Worm (Caenorhabditis elegans) whole organism, young adult: ENCODE data around the gene Y65A5A.2.
A peak's percentile ranks its signal among the peaks of the same experiment; 100 is the strongest.

ENCODE experiments used
- D2030.7 ChIP-seq: fragments of 200-800 bp; sonication (Bioruptor generic); IDR thresholded peaks from 2 replicates; pipeline ENCODE4 v1.3.6; 2022; ENCODE audit warnings: missing genetic modification reagents, missing genetic modification characterization, missing compliant biosample characterization
- F10E7.11 ChIP-seq: sonication (generic microtip); optimal IDR thresholded peaks from 2 replicates; lab custom pipeline; 2017; ENCODE audit warnings: mild to moderate bottlenecking, missing genetic modification characterization, moderate library complexity, missing compliant biosample characterization
- F33H1.4 ChIP-seq: fragments of 200-800 bp; sonication (Bioruptor generic); IDR thresholded peaks from 2 replicates; pipeline ENCODE4 v1.3.6; 2022; ENCODE audit warnings: missing genetic modification reagents, missing genetic modification characterization, missing compliant biosample characterization
- F39B2.1 ChIP-seq: fragments of 200-800 bp; sonication (Bioruptor generic); IDR thresholded peaks from 2 replicates; pipeline ENCODE4 v1.3.6; 2022; ENCODE audit warnings: missing genetic modification reagents, missing genetic modification characterization, missing compliant biosample characterization
- F49E8.2 ChIP-seq: sonication (generic microtip); optimal IDR thresholded peaks from 3 replicates; lab custom pipeline; 2017; ENCODE audit warnings: missing genetic modification characterization, mild to moderate bottlenecking, missing compliant biosample characterization, antibody characterized with exemption, moderate library complexity; ENCODE audit not compliant: insufficient read depth
- T07F8.4 ChIP-seq: sonication (generic microtip); optimal IDR thresholded peaks from 2 replicates; lab custom pipeline; 2016; ENCODE audit warnings: mild to moderate bottlenecking, missing genetic modification characterization, moderate library complexity, missing compliant biosample characterization
- Y53G8AR.9 ChIP-seq: fragments of 200-800 bp; sonication (Bioruptor generic); conservative IDR thresholded peaks from 2 replicates; pipeline ENCODE4 v1.3.6; 2022; ENCODE audit warnings: missing genetic modification reagents, missing genetic modification characterization, missing compliant biosample characterization
- Y79H2A.3 ChIP-seq: fragments of 200-800 bp; sonication (Bioruptor generic); conservative IDR thresholded peaks from 2 replicates; pipeline ENCODE4 v1.3.6; 2022; ENCODE audit warnings: missing genetic modification reagents, missing genetic modification characterization, missing compliant biosample characterization
- Y95B8A.8 ChIP-seq: fragments of 200-800 bp; sonication (Bioruptor generic); IDR thresholded peaks from 2 replicates; pipeline ENCODE4 v1.3.6; 2022; ENCODE audit warnings: missing genetic modification reagents, missing genetic modification characterization, missing compliant biosample characterization
- athp-1 ChIP-seq: sonication (generic microtip); optimal IDR thresholded peaks from 2 replicates; lab custom pipeline; 2017; ENCODE audit warnings: mild to moderate bottlenecking, missing genetic modification characterization, missing compliant biosample characterization
- attf-3 ChIP-seq: fragments of 200-800 bp; sonication (Bioruptor generic); conservative IDR thresholded peaks from 2 replicates; pipeline ENCODE4 v1.3.6; 2022; ENCODE audit warnings: missing genetic modification reagents, missing genetic modification characterization, missing compliant biosample characterization
- bed-1 ChIP-seq: fragments of 200-800 bp; sonication (Bioruptor generic); IDR thresholded peaks from 2 replicates; pipeline ENCODE4 v1.3.6; 2022; ENCODE audit warnings: missing genetic modification reagents, missing genetic modification characterization, missing compliant biosample characterization
- cebp-2 ChIP-seq: fragments of 200-800 bp; sonication (Bioruptor generic); IDR thresholded peaks from 2 replicates; pipeline ENCODE4 v1.3.6; 2022; ENCODE audit warnings: missing genetic modification characterization, missing compliant biosample characterization
- ceh-100 ChIP-seq: fragments of 200-800 bp; sonication (Bioruptor generic); IDR thresholded peaks from 2 replicates; pipeline ENCODE4 v1.3.6; 2022; ENCODE audit warnings: missing genetic modification reagents, missing genetic modification characterization, missing compliant biosample characterization
- ceh-27 ChIP-seq: fragments of 200-800 bp; sonication (Bioruptor generic); optimal IDR thresholded peaks from 2 replicates; lab custom pipeline; 2018; ENCODE audit warnings: mild to moderate bottlenecking, missing genetic modification characterization, moderate library complexity, missing compliant biosample characterization
- ceh-40 ChIP-seq: fragments of 200-800 bp; sonication (Bioruptor generic); IDR thresholded peaks from 2 replicates; pipeline ENCODE4 v1.3.6; 2022; ENCODE audit warnings: missing genetic modification characterization, missing compliant biosample characterization
- ceh-58 ChIP-seq: fragments of 200-800 bp; sonication (Bioruptor generic); IDR thresholded peaks from 2 replicates; pipeline ENCODE4 v1.3.6; 2022; ENCODE audit warnings: missing genetic modification characterization, missing compliant biosample characterization
- dpff-1 ChIP-seq: sonication (generic microtip); optimal IDR thresholded peaks from 2 replicates; lab custom pipeline; 2017; ENCODE audit warnings: mild to moderate bottlenecking, missing genetic modification characterization, missing compliant biosample characterization
- dpl-1 ChIP-seq: fragments of 150-350 bp; optimal IDR thresholded peaks from 2 replicates; lab custom pipeline; 2014; ENCODE audit warnings: missing biosample characterization, missing genetic modification reagents, missing genetic modification characterization
- egl-18 ChIP-seq: fragments of 200-800 bp; sonication (Bioruptor generic); IDR thresholded peaks from 2 replicates; pipeline ENCODE4 v1.3.6; 2022; ENCODE audit warnings: missing genetic modification reagents, missing genetic modification characterization, missing compliant biosample characterization
- egl-44 ChIP-seq: fragments of 200-800 bp; sonication (Bioruptor generic); IDR thresholded peaks from 2 replicates; pipeline ENCODE4 v1.3.6; 2022; ENCODE audit warnings: missing genetic modification reagents, missing genetic modification characterization, missing compliant biosample characterization
- hlh-12 ChIP-seq: sonication (generic microtip); optimal IDR thresholded peaks from 2 replicates; lab custom pipeline; 2016; ENCODE audit warnings: missing genetic modification characterization, missing compliant biosample characterization
- hlh-26 ChIP-seq: fragments of 200-800 bp; sonication (Bioruptor generic); conservative IDR thresholded peaks from 2 replicates; pipeline ENCODE4 v1.3.6; 2022; ENCODE audit warnings: missing genetic modification reagents, missing genetic modification characterization, missing compliant biosample characterization
- hmg-1.2 ChIP-seq: fragments of 200-800 bp; sonication (Bioruptor generic); IDR thresholded peaks from 2 replicates; pipeline ENCODE4 v1.3.6; 2022; ENCODE audit warnings: missing genetic modification reagents, missing genetic modification characterization, missing compliant biosample characterization
- hsf-1 ChIP-seq: fragments of 200-800 bp; sonication (Bioruptor generic); IDR thresholded peaks from 2 replicates; pipeline ENCODE4 v1.3.6; 2022; ENCODE audit warnings: missing genetic modification reagents, missing genetic modification characterization, missing compliant biosample characterization
- lag-1 ChIP-seq: fragments of 200-800 bp; sonication (Bioruptor generic); IDR thresholded peaks from 2 replicates; pipeline ENCODE4 v1.3.6; 2022; ENCODE audit warnings: missing genetic modification reagents, missing genetic modification characterization, missing compliant biosample characterization
- lin-26 ChIP-seq: fragments of 200-800 bp; sonication (Bioruptor generic); IDR thresholded peaks from 2 replicates; pipeline ENCODE4 v1.3.6; 2022; ENCODE audit warnings: missing genetic modification reagents, missing genetic modification characterization, missing compliant biosample characterization
- lin-35 ChIP-seq, 3 experiments: fragments of 150-350 bp in 2 of 3; sonication (generic microtip) in 1 of 3; optimal IDR thresholded peaks; 2 replicates each; lab custom pipeline; 2014 to 2018; ENCODE audit warnings: missing biosample characterization in 3 of 3, missing genetic modification characterization in 3 of 3, missing genetic modification reagents in 3 of 3
- lin-40 ChIP-seq: sonication (generic microtip); optimal IDR thresholded peaks from 2 replicates; lab custom pipeline; 2016; ENCODE audit warnings: missing genetic modification characterization, mild to moderate bottlenecking, missing compliant biosample characterization, missing genotype, missing genetic modification reagents
- lsy-27 ChIP-seq: sonication (generic microtip); optimal IDR thresholded peaks from 2 replicates; lab custom pipeline; 2017; ENCODE audit warnings: missing genetic modification characterization, mild to moderate bottlenecking, missing compliant biosample characterization, antibody characterized with exemption, missing genotype, borderline replicate concordance; ENCODE audit not compliant: insufficient read depth
- madf-6 ChIP-seq: fragments of 200-800 bp; sonication (Bioruptor generic); IDR thresholded peaks from 2 replicates; pipeline ENCODE4 v1.3.6; 2022; ENCODE audit warnings: missing genetic modification reagents, missing genetic modification characterization, missing compliant biosample characterization
- madf-8 ChIP-seq: fragments of 200-800 bp; sonication (Bioruptor generic); conservative IDR thresholded peaks from 2 replicates; pipeline ENCODE4 v1.3.6; 2022; ENCODE audit warnings: missing genetic modification reagents, missing genetic modification characterization, missing compliant biosample characterization
- mcd-1 ChIP-seq: fragments of 200-800 bp; sonication (Bioruptor generic); IDR thresholded peaks from 2 replicates; pipeline ENCODE4 v1.3.6; 2022; ENCODE audit warnings: missing genetic modification reagents, missing genetic modification characterization, missing compliant biosample characterization
- mxl-1 ChIP-seq: sonication (generic microtip); optimal IDR thresholded peaks from 2 replicates; lab custom pipeline; 2016; ENCODE audit warnings: missing genetic modification characterization, missing compliant biosample characterization
- nhr-120 ChIP-seq: fragments of 200-800 bp; sonication (Bioruptor generic); IDR thresholded peaks from 2 replicates; pipeline ENCODE4 v1.3.6; 2022; ENCODE audit warnings: missing genetic modification characterization, missing compliant biosample characterization
- nhr-90 ChIP-seq: sonication (generic microtip); optimal IDR thresholded peaks from 2 replicates; lab custom pipeline; 2016; ENCODE audit warnings: missing genotype, mild to moderate bottlenecking, missing genetic modification characterization, missing compliant biosample characterization
- rec-8 ChIP-seq, 2 experiments: sonication (generic microtip); optimal IDR thresholded peaks; 2 replicates each; lab custom pipeline; 2016; ENCODE audit warnings: mild to moderate bottlenecking in 2 of 2, missing genetic modification characterization in 2 of 2, missing genetic modification reagents in 2 of 2, missing genotype in 2 of 2, missing biosample characterization in 1 of 2, missing compliant biosample characterization in 1 of 2, moderate library complexity in 1 of 2
- snpc-1.3 ChIP-seq: sonication (generic microtip); optimal IDR thresholded peaks from 2 replicates; lab custom pipeline; 2017; ENCODE audit warnings: missing genetic modification characterization, mild to moderate bottlenecking, missing compliant biosample characterization, antibody characterized with exemption, moderate library complexity, missing genotype, missing genetic modification reagents; ENCODE audit not compliant: insufficient read depth
- snpc-4 ChIP-seq, 5 experiments: fragments of 150-350 bp in 1 of 5; sonication (generic microtip) in 4 of 5; optimal IDR thresholded peaks; 2 replicates each; lab custom pipeline; 2014 to 2018; ENCODE audit warnings: missing genetic modification characterization in 5 of 5, missing biosample characterization in 3 of 5, antibody characterized with exemption in 2 of 5, mild to moderate bottlenecking in 2 of 5, missing compliant biosample characterization in 2 of 5, missing genotype in 2 of 5, moderate library complexity in 2 of 5, missing genetic modification reagents in 1 of 5
- unc-130 ChIP-seq: sonication (generic microtip); optimal IDR thresholded peaks from 2 replicates; lab custom pipeline; 2016; ENCODE audit warnings: missing genetic modification reagents, missing genetic modification characterization, missing compliant biosample characterization
- xnd-1 ChIP-seq: sonication (generic microtip); optimal IDR thresholded peaks from 2 replicates; lab custom pipeline; 2016; ENCODE audit warnings: missing genotype, missing genetic modification reagents, missing genetic modification characterization, missing compliant biosample characterization
- ztf-18 ChIP-seq: sonication (generic microtip); optimal IDR thresholded peaks from 2 replicates; lab custom pipeline; 2016; ENCODE audit warnings: missing genotype, mild to moderate bottlenecking, missing genetic modification characterization, missing compliant biosample characterization
- ztf-25 ChIP-seq: fragments of 200-800 bp; sonication (Bioruptor generic); IDR thresholded peaks from 2 replicates; pipeline ENCODE4 v1.3.6; 2022; ENCODE audit warnings: missing genetic modification reagents, missing genetic modification characterization, missing compliant biosample characterization
- ztf-6 ChIP-seq: fragments of 200-800 bp; sonication (Bioruptor generic); IDR thresholded peaks from 2 replicates; pipeline ENCODE4 v1.3.6; 2022; ENCODE audit warnings: missing genetic modification reagents, missing genetic modification characterization, missing compliant biosample characterization

Gene Y65A5A.2

DNA sequence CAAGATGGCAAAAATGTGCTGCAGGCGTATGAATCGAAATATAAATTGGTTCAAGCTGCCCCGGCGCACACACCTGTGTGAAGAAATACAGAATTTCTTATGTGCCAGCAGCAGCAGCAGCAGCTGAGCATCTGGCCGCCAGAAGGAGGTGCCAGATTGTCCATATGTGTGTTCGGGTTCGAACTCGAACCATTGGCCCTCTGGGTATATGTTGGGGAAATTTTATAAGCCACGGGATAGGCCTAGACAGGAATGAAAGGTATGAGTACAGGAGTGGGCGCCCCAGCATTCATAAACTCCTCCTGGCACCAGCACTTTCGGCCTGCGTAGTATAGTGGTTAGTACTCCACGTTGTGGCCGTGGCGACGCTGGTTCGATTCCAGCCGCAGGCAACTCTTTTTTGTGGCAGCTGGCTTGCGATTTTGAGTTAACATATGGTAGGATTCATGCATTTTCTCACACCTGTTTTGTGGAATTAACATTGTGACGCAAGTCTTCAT is 23.6 kb upstream of the Y65A5A.2 start (continued):
- no peak for TF ChIP-seq Y95B8A.8 (GFP tag; lab: Robert Waterston, UW)
- TF ChIP-seq madf-8 (GFP tag; lab: Robert Waterston, UW), result no peak
- no peak for TF ChIP-seq madf-6 (GFP tag; lab: Robert Waterston, UW)
- TF ChIP-seq dpff-1, result no peak
- TF ChIP-seq snpc-4 (GFP tag; optimal IDR thresholded peaks at IDR 0.05; lab: Kevin White, UChicago), result peak; percentile 86
- TF ChIP-seq snpc-4 (tag; optimal IDR thresholded peaks at IDR 0.05; lab: Kevin White, UChicago), result peak in 3 of 4 experiments; percentile 90 to 96 (median 92)
- TF ChIP-seq mcd-1 (GFP tag; lab: Robert Waterston, UW), result peak; percentile 76
- no peak for TF ChIP-seq cebp-2 (GFP tag; lab: Robert Waterston, UW)
- peak; percentile 10 for TF ChIP-seq T07F8.4
- peak; percentile 68 for TF ChIP-seq D2030.7
- TF ChIP-seq snpc-1.3 (tag; lab: Kevin White, UChicago), result peak; percentile 54
- peak; percentile 4 for TF ChIP-seq ceh-27
- peak; percentile 23 for TF ChIP-seq F49E8.2
- TF ChIP-seq ztf-25 (GFP tag; lab: Robert Waterston, UW), result 0 out of 2 replicates have a peak, but pooled peaks have one; percentile 50
- TF ChIP-seq lin-40 (tag; lab: Kevin White, UChicago), result peak; percentile 24
- TF ChIP-seq unc-130 (GFP tag; lab: Kevin White, UChicago), result no peak
- TF ChIP-seq hmg-1.2 (GFP tag; lab: Robert Waterston, UW), result peak; percentile 69
- no peak for TF ChIP-seq Y79H2A.3 (GFP tag; lab: Robert Waterston, UW)
- TF ChIP-seq ztf-18 (tag; lab: Kevin White, UChicago), result peak; percentile 68
- peak; percentile 18 for TF ChIP-seq lsy-27 (tag; lab: Kevin White, UChicago)
- no peak for TF ChIP-seq ceh-58 (GFP tag; lab: Robert Waterston, UW)
- 0 out of 2 replicates have a peak, but pooled peaks have one; percentile 59 for TF ChIP-seq Y53G8AR.9 (GFP tag; lab: Robert Waterston, UW)

DNA sequence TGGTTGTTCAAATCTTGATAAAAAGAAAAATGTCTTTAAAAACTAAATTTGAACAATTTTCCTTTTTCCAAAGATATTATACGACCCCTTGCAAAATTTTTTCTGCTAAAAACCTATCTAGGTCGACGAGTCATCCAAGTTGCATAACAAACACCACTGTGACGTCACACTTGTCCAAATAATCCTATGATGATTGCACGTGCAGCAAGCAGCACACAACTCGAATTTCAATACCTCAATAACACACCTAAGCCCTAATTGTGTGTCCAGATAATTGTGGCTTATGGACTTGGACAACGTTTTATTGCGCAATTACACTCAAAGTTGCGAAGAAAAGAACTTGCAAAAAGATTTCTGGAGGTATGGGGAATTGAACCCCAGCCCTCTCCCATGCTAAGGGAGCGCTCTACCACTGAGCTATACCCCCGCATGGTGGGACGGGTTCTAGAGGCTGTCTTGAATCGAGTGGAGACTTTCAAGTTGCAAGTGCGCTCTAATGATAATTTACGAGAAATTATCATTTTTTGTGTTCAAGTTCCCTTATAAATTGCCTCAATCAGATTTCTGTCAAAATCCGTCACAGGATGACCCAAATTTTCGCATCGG is 22.9 kb upstream of the Y65A5A.2 start:
- TF ChIP-seq bed-1 (GFP tag; lab: Robert Waterston, UW), result 0 out of 2 replicates have a peak, but pooled peaks have one; percentile 49
- TF ChIP-seq attf-3, result peak; percentile 50; the same call in 1 of the 2 replicates
- no peak for TF ChIP-seq hlh-26 (GFP tag; lab: Robert Waterston, UW)
- TF ChIP-seq snpc-1.3 (tag; lab: Kevin White, UChicago), result peak; percentile 90
- peak; percentile 15 for TF ChIP-seq hlh-12 (tag; lab: Kevin White, UChicago)
- TF ChIP-seq lin-26 (GFP tag; lab: Robert Waterston, UW), result peak; percentile 93
- no peak for TF ChIP-seq F39B2.1
- TF ChIP-seq nhr-90 (tag; lab: Kevin White, UChicago), result peak; percentile 77
- peak; percentile 40 for TF ChIP-seq athp-1 (tag; lab: Kevin White, UChicago)
- TF ChIP-seq dpl-1 (GFP tag; lab: Kevin White, UChicago), result no peak
- TF ChIP-seq ztf-6 (GFP tag; lab: Robert Waterston, UW), result 0 out of 2 replicates have a peak, but pooled peaks have one; percentile 66
- no peak for TF ChIP-seq dpff-1
- peak; percentile 29 to 54 for TF ChIP-seq rec-8 (tag; optimal IDR thresholded peaks at IDR 0.05; lab: Kevin White, UChicago)
- no peak for TF ChIP-seq F10E7.11 (tag; lab: Kevin White, UChicago)
- peak; percentile 84 for TF ChIP-seq ztf-18 (tag; lab: Kevin White, UChicago)
- no peak for TF ChIP-seq egl-18 (GFP tag; lab: Robert Waterston, UW)
- TF ChIP-seq madf-6 (GFP tag; lab: Robert Waterston, UW), result no peak
- TF ChIP-seq ceh-100, result peak; percentile 66
- peak; percentile 78 for TF ChIP-seq ceh-40 (GFP tag; lab: Robert Waterston, UW)
- TF ChIP-seq nhr-120, result no peak
- no peak for TF ChIP-seq xnd-1 (tag; lab: Kevin White, UChicago)
- TF ChIP-seq F33H1.4, result peak; percentile 39; the same call in 1 of the 2 replicates
- no peak for TF ChIP-seq lag-1 (GFP tag; lab: Robert Waterston, UW)
- TF ChIP-seq hsf-1, result peak; percentile 49; the same call in 1 of the 2 replicates
- TF ChIP-seq egl-44 (GFP tag; lab: Robert Waterston, UW), result 0 out of 2 replicates have a peak, but pooled peaks have one; percentile 70
- no peak for TF ChIP-seq lsy-27 (tag; lab: Kevin White, UChicago)
- peak; percentile 27 for TF ChIP-seq mxl-1 (tag; lab: Kevin White, UChicago)
- no peak for TF ChIP-seq ztf-25 (GFP tag; lab: Robert Waterston, UW)
- TF ChIP-seq lin-35 (GFP tag; optimal IDR thresholded peaks at IDR 0.05; lab: Kevin White, UChicago), result peak in 1 of 3 experiments; percentile 70
